Fruit fly (Drosophila melanogaster) whole organism, embryonic: Measurements from ENCODE around the gene CG13031.

ENCODE experiments used
- Aef1 ChIP-seq: fragments of 200-800 bp; sonication (Bioruptor generic); IDR thresholded peaks from 3 replicates; pipeline ENCODE4 v1.3.6; 2022; ENCODE audit warnings: missing biosample characterization, missing genetic modification characterization
- Bdp1 ChIP-seq: fragments of 200-800 bp; sonication (Bioruptor generic); optimal IDR thresholded peaks from 3 replicates; lab custom pipeline; 2016; ENCODE audit warnings: missing biosample characterization, missing genetic modification characterization
- Bteb2 ChIP-seq: fragments of 200-800 bp; sonication (Bioruptor generic); optimal IDR thresholded peaks from 2 replicates; lab custom pipeline; 2016; ENCODE audit warnings: missing biosample characterization, missing genetic modification characterization
- CG10366 ChIP-seq: fragments of 200-800 bp; sonication (Bioruptor generic); IDR thresholded peaks from 2 replicates; pipeline ENCODE4 v1.3.6; 2022; ENCODE audit warnings: missing biosample characterization, missing genetic modification characterization
- CG13424 ChIP-seq: fragments of 200-800 bp; sonication (Bioruptor generic); optimal IDR thresholded peaks from 2 replicates; lab custom pipeline; 2019; ENCODE audit warnings: missing biosample characterization, mild to moderate bottlenecking, missing genetic modification characterization, moderate library complexity
- CG17359 ChIP-seq: fragments of 200-800 bp; sonication (Bioruptor generic); optimal IDR thresholded peaks from 3 replicates; lab custom pipeline; 2018; ENCODE audit warnings: missing biosample characterization, mild to moderate bottlenecking, missing genetic modification characterization, moderate library complexity
- CG17361 ChIP-seq: fragments of 200-800 bp; sonication (Bioruptor generic); IDR thresholded peaks from 3 replicates; pipeline ENCODE4 v1.3.6; 2022; ENCODE audit warnings: missing biosample characterization, missing genetic modification characterization
- CG17829 ChIP-seq: fragments of 200-800 bp; optimal IDR thresholded peaks from 2 replicates; lab custom pipeline; 2019; ENCODE audit warnings: missing biosample characterization, mild to moderate bottlenecking, missing genetic modification characterization, moderate library complexity
- CG3065 ChIP-seq: fragments of 200-800 bp; sonication (Bioruptor generic); optimal IDR thresholded peaks from 2 replicates; lab custom pipeline; 2016; ENCODE audit warnings: missing biosample characterization, missing genetic modification characterization
- CG4730 ChIP-seq: fragments of 200-800 bp; sonication (Bioruptor generic); IDR thresholded peaks from 2 replicates; pipeline ENCODE4 v1.3.6; 2022; ENCODE audit warnings: missing biosample characterization, missing genetic modification characterization
- CG5245 ChIP-seq: fragments of 200-800 bp; sonication (Bioruptor generic); optimal IDR thresholded peaks from 3 replicates; lab custom pipeline; 2016; ENCODE audit warnings: missing biosample characterization, missing genetic modification characterization
- CG7372 ChIP-seq: fragments of 200-800 bp; sonication (Bioruptor generic); IDR thresholded peaks from 2 replicates; pipeline ENCODE4 v1.3.6; 2022; ENCODE audit warnings: missing biosample characterization, missing genetic modification characterization
- CG9437 ChIP-seq: fragments of 200-800 bp; sonication (Bioruptor generic); optimal IDR thresholded peaks from 2 replicates; lab custom pipeline; 2018; ENCODE audit warnings: missing biosample characterization, mild to moderate bottlenecking, missing genetic modification characterization
- CTCF ChIP-seq: fragments of 200-800 bp; sonication (Bioruptor generic); optimal IDR thresholded peaks from 2 replicates; lab custom pipeline; 2017; ENCODE audit warnings: missing biosample characterization, mild to moderate bottlenecking, missing genetic modification characterization, moderate library complexity
- CkIIα-i1 ChIP-seq: fragments of 200-800 bp; sonication (Bioruptor generic); IDR thresholded peaks from 2 replicates; pipeline ENCODE4 v1.3.6; 2022; ENCODE audit warnings: missing biosample characterization, missing genetic modification characterization
- D ChIP-seq, 2 experiments: fragments of 200-800 bp in 1 of 2; fragments of >200 bp in 1 of 2; sonication (Bioruptor generic) in 1 of 2; optimal IDR thresholded peaks; 2 replicates in 1 of 2; 3 replicates in 1 of 2; lab custom pipeline; 2017; ENCODE audit warnings: mild to moderate bottlenecking in 1 of 2, missing biosample characterization in 1 of 2, missing genetic modification characterization in 1 of 2, missing genetic modification reagents in 1 of 2
- D19A ChIP-seq: fragments of 200-800 bp; optimal IDR thresholded peaks from 3 replicates; lab custom pipeline; 2019; ENCODE audit warnings: missing biosample characterization, mild to moderate bottlenecking, missing genetic modification characterization, moderate library complexity
- Dip3 ChIP-seq: fragments of 200-800 bp; sonication (Bioruptor generic); optimal IDR thresholded peaks from 3 replicates; lab custom pipeline; 2016; ENCODE audit warnings: missing biosample characterization, missing genetic modification characterization
- Eip74EF ChIP-seq, 2 experiments: fragments of 200-800 bp in 1 of 2; fragments of >200 bp in 1 of 2; sonication (Bioruptor generic) in 1 of 2; optimal IDR thresholded peaks; 2 replicates each; lab custom pipeline; 2017 to 2019; ENCODE audit warnings: missing biosample characterization in 2 of 2, missing genetic modification characterization in 2 of 2, mild to moderate bottlenecking in 1 of 2, moderate library complexity in 1 of 2
- Fer1 ChIP-seq: fragments of 200-800 bp; sonication (Bioruptor generic); optimal IDR thresholded peaks from 2 replicates; lab custom pipeline; 2017; ENCODE audit warnings: missing biosample characterization, mild to moderate bottlenecking, missing genetic modification characterization
- Hr39 ChIP-seq: fragments of >200 bp; optimal IDR thresholded peaks from 2 replicates; lab custom pipeline; 2017
- Hr78 ChIP-seq, 2 experiments: fragments of 200-800 bp in 1 of 2; fragments of >200 bp in 1 of 2; sonication (Bioruptor generic) in 1 of 2; optimal IDR thresholded peaks; 2 replicates each; lab custom pipeline; 2017 to 2019; ENCODE audit warnings: missing biosample characterization in 2 of 2, missing genetic modification characterization in 2 of 2, mild to moderate bottlenecking in 1 of 2, moderate library complexity in 1 of 2
- Mad ChIP-seq: fragments of 200-800 bp; sonication (Bioruptor generic); optimal IDR thresholded peaks from 2 replicates; lab custom pipeline; 2016; ENCODE audit warnings: missing biosample characterization, missing genetic modification characterization
- NC2β ChIP-seq: fragments of 200-800 bp; sonication (Bioruptor generic); optimal IDR thresholded peaks from 2 replicates; lab custom pipeline; 2016; ENCODE audit warnings: missing biosample characterization, missing genetic modification characterization
- Oli ChIP-seq: fragments of 200-800 bp; sonication (Bioruptor generic); optimal IDR thresholded peaks from 2 replicates; lab custom pipeline; 2018; ENCODE audit warnings: missing biosample characterization, mild to moderate bottlenecking, missing genetic modification characterization, moderate library complexity
- Ravus ChIP-seq: fragments of 200-800 bp; sonication (Bioruptor generic); IDR thresholded peaks from 2 replicates; pipeline ENCODE4 v1.3.6; 2022; ENCODE audit warnings: missing biosample characterization, missing genetic modification characterization
- Ssrp ChIP-seq: fragments of 200-800 bp; sonication (Bioruptor generic); optimal IDR thresholded peaks from 2 replicates; lab custom pipeline; 2018; ENCODE audit warnings: missing biosample characterization, mild to moderate bottlenecking, missing genetic modification characterization, moderate library complexity
- YL-1 ChIP-seq: fragments of 200-800 bp; sonication (Bioruptor generic); optimal IDR thresholded peaks from 3 replicates; lab custom pipeline; 2017; ENCODE audit warnings: missing biosample characterization, mild to moderate bottlenecking, missing genetic modification characterization
- br ChIP-seq: fragments of >200 bp; optimal IDR thresholded peaks from 2 replicates; lab custom pipeline; 2017
- chm ChIP-seq: fragments of 200-800 bp; sonication (Bioruptor generic); IDR thresholded peaks from 2 replicates; pipeline ENCODE4 v1.3.6; 2022; ENCODE audit warnings: missing biosample characterization, missing genetic modification characterization
- gce ChIP-seq: fragments of 200-800 bp; sonication (Bioruptor generic); IDR thresholded peaks from 3 replicates; pipeline ENCODE4 v1.3.6; 2022; ENCODE audit warnings: missing biosample characterization, missing genetic modification characterization
- hkb ChIP-seq, 2 experiments: fragments of 200-800 bp in 1 of 2; fragments of >200 bp in 1 of 2; sonication (Bioruptor generic) in 1 of 2; IDR thresholded peaks in 1 of 2; optimal IDR thresholded peaks in 1 of 2; 2 replicates each; pipeline versions ENCODE4 v1.3.6 to Lab custom; 2017 to 2022; ENCODE audit warnings: missing biosample characterization in 1 of 2, missing genetic modification characterization in 1 of 2
- lbe ChIP-seq: fragments of 200-800 bp; sonication (Bioruptor generic); optimal IDR thresholded peaks from 2 replicates; lab custom pipeline; 2016; ENCODE audit warnings: missing biosample characterization, mild to moderate bottlenecking, missing genetic modification characterization
- mirr ChIP-seq: fragments of 200-800 bp; sonication (Bioruptor generic); optimal IDR thresholded peaks from 3 replicates; lab custom pipeline; 2018; ENCODE audit warnings: missing biosample characterization, mild to moderate bottlenecking, missing genetic modification characterization
- nmo ChIP-seq: fragments of 200-800 bp; sonication (Bioruptor generic); optimal IDR thresholded peaks from 2 replicates; lab custom pipeline; 2018; ENCODE audit warnings: missing biosample characterization, mild to moderate bottlenecking, missing genetic modification characterization, moderate library complexity
- otp ChIP-seq: fragments of 200-800 bp; sonication (Bioruptor generic); IDR thresholded peaks from 3 replicates; pipeline ENCODE4, ENCODE4 v1.3.6; 2022; ENCODE audit warnings: missing biosample characterization, missing genetic modification characterization
- pan ChIP-seq, 4 experiments: fragments of >200 bp in 3 of 4; fragments of 200-800 bp in 1 of 4; sonication (Bioruptor generic) in 1 of 4; optimal IDR thresholded peaks in 3 of 4; IDR thresholded peaks in 1 of 4; 2 replicates each; pipeline versions ENCODE4 v1.3.6 to Lab custom; 2017 to 2022; ENCODE audit warnings: missing biosample characterization in 2 of 4, missing genetic modification characterization in 2 of 4, mixed read lengths in 1 of 4
- phol ChIP-seq: fragments of 200-800 bp; sonication (Bioruptor generic); optimal IDR thresholded peaks from 3 replicates; lab custom pipeline; 2018; ENCODE audit warnings: missing biosample characterization, mild to moderate bottlenecking, missing genetic modification characterization, moderate library complexity
- prd ChIP-seq, 3 experiments: fragments of >200 bp in 2 of 3; fragments of 200-800 bp in 1 of 3; sonication (Bioruptor generic) in 1 of 3; optimal IDR thresholded peaks in 2 of 3; IDR thresholded peaks in 1 of 3; 2 replicates in 2 of 3; 3 replicates in 1 of 3; pipeline versions ENCODE4 v1.3.6 to Lab custom; 2017 to 2022; ENCODE audit warnings: missing biosample characterization in 1 of 3, missing genetic modification characterization in 1 of 3
- slp2 ChIP-seq: fragments of 200-800 bp; sonication (Bioruptor generic); optimal IDR thresholded peaks from 2 replicates; lab custom pipeline; 2016; ENCODE audit warnings: missing biosample characterization, missing genetic modification characterization
- tin ChIP-seq: fragments of 200-800 bp; sonication (Bioruptor generic); optimal IDR thresholded peaks from 3 replicates; lab custom pipeline; 2016; ENCODE audit warnings: missing biosample characterization, missing genetic modification characterization
- z ChIP-seq: fragments of 200-800 bp; sonication (Bioruptor generic); IDR thresholded peaks from 3 replicates; pipeline ENCODE4 v1.3.6; 2022; ENCODE audit warnings: missing biosample characterization, missing genetic modification characterization

Gene CG13031

DNA sequence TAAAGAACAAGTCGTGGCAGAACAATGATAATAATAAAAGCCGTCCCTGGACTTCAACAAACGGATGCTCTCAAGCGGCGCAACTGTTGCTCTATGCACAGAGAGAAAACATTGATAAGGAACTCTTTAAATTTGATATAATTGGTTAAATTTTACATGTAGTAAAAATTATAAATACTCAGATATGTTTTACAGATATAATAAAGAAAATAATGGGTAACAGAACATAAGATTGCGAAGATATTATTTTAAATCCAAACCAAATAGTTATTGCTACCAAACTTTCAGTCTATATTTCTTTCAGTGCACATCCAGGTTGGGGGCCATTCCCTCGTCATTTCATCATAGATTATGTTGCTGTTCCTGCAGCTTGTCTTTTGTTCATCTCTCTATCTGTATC is 25.1 kb downstream of the CG13031 start (continued):
- TF ChIP-seq Eip74EF (GFP tag; optimal IDR thresholded peaks at IDR 0.05; lab: Kevin White, UChicago) (peak in 1 of 2 experiments; percentile 26), phol (peak; percentile 75), otp (no peak), Aef1 (GFP tag; lab: Robert Waterston, UW) (no peak), CG3065 (GFP tag; lab: Kevin White, UChicago) (no peak), nmo (GFP tag; lab: Kevin White, UChicago) (peak; percentile 66), D19A (tag; lab: Kevin White, UChicago) (peak; percentile 59), tin (peak; percentile 40), Bdp1 (GFP tag; lab: Kevin White, UChicago) (no peak), D (optimal IDR thresholded peaks at IDR 0.05; lab: Kevin White, UChicago) (no peak), D (GFP tag; optimal IDR thresholded peaks at IDR 0.05; lab: Kevin White, UChicago) (peak; percentile 43), CG5245 (GFP tag; lab: Kevin White, UChicago) (peak; percentile 6), Dip3 (GFP tag; lab: Kevin White, UChicago) (no peak), CG17359 (tag; lab: Kevin White, UChicago) (peak; percentile 38), CG17361 (GFP tag; lab: Robert Waterston, UW) (peak; percentile 72), lbe (GFP tag; lab: Kevin White, UChicago) (no peak), CG4730 (GFP tag; lab: Robert Waterston, UW) (no peak), prd (optimal IDR thresholded peaks at IDR 0.05; lab: Kevin White, UChicago) (no peak), prd (GFP tag; IDR thresholded peaks at IDR 0.05; lab: Robert Waterston, UW) (peak; percentile 38; the same call in 1 of the 3 replicates), CG17829 (tag; lab: Kevin White, UChicago) (peak; percentile 66), Bteb2 (GFP tag; lab: Kevin White, UChicago) (no peak), hkb (optimal IDR thresholded peaks at IDR 0.05; lab: Kevin White, UChicago) (no peak), hkb (GFP tag; IDR thresholded peaks at IDR 0.05; lab: Robert Waterston, UW) (peak; percentile 45; the same call in 1 of the 2 replicates), NC2β (GFP tag; lab: Kevin White, UChicago) (no peak), chm (GFP tag; lab: Robert Waterston, UW) (no peak), Mad (GFP tag; lab: Kevin White, UChicago) (no peak)

dm6 chr3L:16750750-16751149 is 26.1 kb downstream of the CG13031 start:
- TF ChIP-seq slp2, result no peak
- TF ChIP-seq mirr (GFP tag; lab: Kevin White, UChicago), result no peak
- no peak for TF ChIP-seq CG9437 (GFP tag; lab: Kevin White, UChicago)
- TF ChIP-seq D19A (tag; lab: Kevin White, UChicago), result peak; percentile 57

dm6 chr3L:16751487-16752054 is 26.9 kb downstream of the CG13031 start:
- no peak for TF ChIP-seq Oli (tag; lab: Kevin White, UChicago)
- no peak for TF ChIP-seq CkIIα-i1 (GFP tag; lab: Robert Waterston, UW)
- TF ChIP-seq gce (GFP tag; lab: Robert Waterston, UW), result no peak
- no peak for TF ChIP-seq pan (optimal IDR thresholded peaks at IDR 0.05; lab: Kevin White, UChicago)
- no peak for TF ChIP-seq pan (GFP tag; optimal IDR thresholded peaks at IDR 0.05 in 1 of 2, IDR thresholded peaks at IDR 0.05 in 1 of 2)
- no peak for TF ChIP-seq z
- TF ChIP-seq CG3065 (GFP tag; lab: Kevin White, UChicago), result no peak
- no peak for TF ChIP-seq Hr78 (GFP tag; optimal IDR thresholded peaks at IDR 0.05; lab: Kevin White, UChicago)
- no peak for TF ChIP-seq Ravus (GFP tag; lab: Robert Waterston, UW)
- TF ChIP-seq YL-1 (GFP tag; lab: Kevin White, UChicago), result no peak
- no peak for TF ChIP-seq br (lab: Kevin White, UChicago)
- TF ChIP-seq Ssrp (tag; lab: Kevin White, UChicago), result no peak
- no peak for TF ChIP-seq CTCF (GFP tag; lab: Kevin White, UChicago)
- no peak for TF ChIP-seq CG10366 (GFP tag; lab: Robert Waterston, UW)
- TF ChIP-seq CG7372, result no peak
- TF ChIP-seq Hr39 (lab: Kevin White, UChicago), result no peak
- no peak for TF ChIP-seq CG13424 (tag; lab: Kevin White, UChicago)
- no peak for TF ChIP-seq Fer1 (GFP tag; lab: Kevin White, UChicago)
